Worm (Caenorhabditis elegans) whole organism, L4 larva: ENCODE data around the gene clec-140.

Source experiments
- F10B5.3 ChIP-seq: sonication (generic microtip); optimal IDR thresholded peaks from 2 replicates; lab custom pipeline; 2016; ENCODE audit warnings: mild to moderate bottlenecking, missing genetic modification characterization, missing compliant biosample characterization
- F26F4.8 ChIP-seq: fragments of 200-800 bp; sonication (Bioruptor generic); conservative IDR thresholded peaks from 2 replicates; pipeline ENCODE4 v1.3.6; 2022; ENCODE audit warnings: missing genetic modification characterization, missing compliant biosample characterization
- F37D6.2 ChIP-seq: sonication (generic microtip); optimal IDR thresholded peaks from 2 replicates; lab custom pipeline; 2016; ENCODE audit warnings: mild to moderate bottlenecking, missing genetic modification characterization, missing compliant biosample characterization
- F44E2.7 ChIP-seq: fragments of 200-800 bp; sonication (Bioruptor generic); IDR thresholded peaks from 2 replicates; pipeline ENCODE4 v2.1.2; 2022; ENCODE audit warnings: missing genetic modification characterization, missing compliant biosample characterization
- R02D3.7 ChIP-seq: fragments of 150-350 bp; sonication (generic microtip); optimal IDR thresholded peaks from 3 replicates; lab custom pipeline; 2014; ENCODE audit warnings: missing biosample characterization, missing genetic modification characterization
- T26A8.4 ChIP-seq: fragments of 200-800 bp; sonication (Bioruptor generic); IDR thresholded peaks from 2 replicates; pipeline ENCODE4 v1.3.6; 2022; ENCODE audit warnings: missing genetic modification characterization, missing compliant biosample characterization
- Y48G9A.11 ChIP-seq: fragments of 200-800 bp; sonication (Bioruptor generic); IDR thresholded peaks from 2 replicates; pipeline ENCODE4 v1.3.6; 2022; ENCODE audit warnings: missing genetic modification reagents, missing genetic modification characterization, missing compliant biosample characterization
- Y5F2A.4 ChIP-seq: fragments of 200-800 bp; sonication (Bioruptor generic); optimal IDR thresholded peaks from 2 replicates; lab custom pipeline; 2018; ENCODE audit warnings: mild to moderate bottlenecking, missing genetic modification characterization, missing compliant biosample characterization
- ZK546.5 ChIP-seq, 2 experiments: sonication (generic microtip); optimal IDR thresholded peaks; 2 replicates each; lab custom pipeline; 2017; ENCODE audit warnings: missing biosample characterization in 2 of 2, missing genetic modification characterization in 2 of 2
- ama-1 ChIP-seq: fragments of 150-350 bp; optimal IDR thresholded peaks from 2 replicates; lab custom pipeline; 2014; ENCODE audit warnings: inconsistent platforms, mixed read lengths
- arid-1 ChIP-seq: fragments of 200-800 bp; sonication (Bioruptor generic); conservative IDR thresholded peaks from 2 replicates; pipeline ENCODE4 v1.3.6; 2022; ENCODE audit warnings: missing genetic modification reagents, missing genetic modification characterization, missing compliant biosample characterization
- ceh-82 ChIP-seq: sonication (generic microtip); optimal IDR thresholded peaks from 2 replicates; lab custom pipeline; 2017; ENCODE audit warnings: missing biosample characterization, missing genetic modification characterization
- dmd-8 ChIP-seq: fragments of 200-800 bp; sonication (Bioruptor generic); IDR thresholded peaks from 2 replicates; pipeline ENCODE4 v1.3.6; 2022; ENCODE audit warnings: missing genetic modification characterization, missing compliant biosample characterization
- dve-1 ChIP-seq: sonication (generic microtip); optimal IDR thresholded peaks from 2 replicates; lab custom pipeline; 2017; ENCODE audit warnings: antibody characterized with exemption, mild to moderate bottlenecking, missing genetic modification characterization, missing compliant biosample characterization; ENCODE audit not compliant: insufficient read depth
- egl-43 ChIP-seq: fragments of 200-800 bp; sonication (Bioruptor generic); IDR thresholded peaks from 2 replicates; pipeline ENCODE4 v1.3.6; 2022; ENCODE audit warnings: missing genetic modification reagents, missing genetic modification characterization, missing compliant biosample characterization
- fkh-10 ChIP-seq: fragments of 150-350 bp; optimal IDR thresholded peaks from 2 replicates; lab custom pipeline; 2014; ENCODE audit warnings: missing biosample characterization, missing genetic modification reagents, missing genetic modification characterization
- hlh-11 ChIP-seq: fragments of 200-800 bp; sonication (Bioruptor generic); optimal IDR thresholded peaks from 2 replicates; lab custom pipeline; 2018; ENCODE audit warnings: mild to moderate bottlenecking, missing genetic modification characterization, missing compliant biosample characterization
- hlh-30 ChIP-seq: sonication (generic microtip); optimal IDR thresholded peaks from 2 replicates; lab custom pipeline; 2017; ENCODE audit warnings: antibody characterized with exemption, mild to moderate bottlenecking, missing genetic modification characterization, missing compliant biosample characterization; ENCODE audit not compliant: insufficient read depth
- lim-7 ChIP-seq: fragments of 200-800 bp; sonication (Bioruptor generic); IDR thresholded peaks from 2 replicates; pipeline ENCODE4 v1.3.6; 2022; ENCODE audit warnings: missing genetic modification characterization, missing compliant biosample characterization
- lin-29 ChIP-seq: fragments of 200-800 bp; sonication (Bioruptor generic); IDR thresholded peaks from 2 replicates; pipeline ENCODE4 v1.3.6; 2022; ENCODE audit warnings: missing genetic modification reagents, missing genetic modification characterization, missing compliant biosample characterization
- lin-38 ChIP-seq: fragments of 200-800 bp; sonication (Bioruptor generic); IDR thresholded peaks from 2 replicates; pipeline ENCODE4 v1.3.6; 2022; ENCODE audit warnings: missing genetic modification reagents, missing genetic modification characterization, missing compliant biosample characterization
- lin-39 ChIP-seq: fragments of 150-350 bp; optimal IDR thresholded peaks from 2 replicates; lab custom pipeline; 2014; ENCODE audit warnings: missing biosample characterization, missing genetic modification reagents, missing genetic modification characterization
- lir-3 ChIP-seq: sonication (generic microtip); optimal IDR thresholded peaks from 2 replicates; lab custom pipeline; 2016; ENCODE audit warnings: mild to moderate bottlenecking, missing genetic modification characterization, missing compliant biosample characterization
- lsy-2 ChIP-seq, 2 experiments: fragments of 150-350 bp in 1 of 2; sonication (generic microtip) in 1 of 2; optimal IDR thresholded peaks; 2 replicates each; lab custom pipeline; 2014 to 2017; ENCODE audit warnings: missing biosample characterization in 2 of 2, missing genetic modification characterization in 2 of 2
- madf-5 ChIP-seq, 2 experiments: fragments of 200-800 bp; sonication (Bioruptor generic); IDR thresholded peaks; 2 replicates each; pipeline ENCODE4 v1.3.6; 2022; ENCODE audit warnings: missing compliant biosample characterization in 2 of 2, missing genetic modification characterization in 2 of 2
- mdl-1 ChIP-seq, 2 experiments: fragments of 150-350 bp in 1 of 2; sonication (generic microtip) in 1 of 2; optimal IDR thresholded peaks; 2 replicates each; lab custom pipeline; 2014 to 2017; ENCODE audit warnings: missing biosample characterization in 2 of 2, missing genetic modification characterization in 2 of 2
- mdt-29 ChIP-seq: fragments of 200-800 bp; sonication (Bioruptor generic); IDR thresholded peaks from 2 replicates; pipeline ENCODE4 v1.3.6; 2022; ENCODE audit warnings: missing genetic modification reagents, missing genetic modification characterization, missing compliant biosample characterization
- mep-1 ChIP-seq: fragments of 150-350 bp; sonication (generic microtip); optimal IDR thresholded peaks from 3 replicates; lab custom pipeline; 2014; ENCODE audit warnings: missing biosample characterization, missing genetic modification characterization
- nhr-10 ChIP-seq: fragments of 150-350 bp; optimal IDR thresholded peaks from 2 replicates; lab custom pipeline; 2014; ENCODE audit warnings: missing biosample characterization, missing genetic modification characterization
- nhr-102 ChIP-seq: sonication (generic microtip); optimal IDR thresholded peaks from 2 replicates; lab custom pipeline; 2016; ENCODE audit warnings: mild to moderate bottlenecking, missing genetic modification characterization, moderate library complexity, missing compliant biosample characterization
- nhr-111 ChIP-seq: fragments of 200-800 bp; sonication (Bioruptor generic); optimal IDR thresholded peaks from 2 replicates; lab custom pipeline; 2018; ENCODE audit warnings: mild to moderate bottlenecking, missing genetic modification characterization, missing compliant biosample characterization
- nhr-28 ChIP-seq: fragments of 150-350 bp; optimal IDR thresholded peaks from 2 replicates; lab custom pipeline; 2014; ENCODE audit warnings: missing biosample characterization, missing genetic modification characterization
- nhr-42 ChIP-seq: fragments of 200-800 bp; sonication (Bioruptor generic); IDR thresholded peaks from 2 replicates; pipeline ENCODE4 v1.3.6; 2022; ENCODE audit warnings: missing genetic modification characterization, missing compliant biosample characterization
- nhr-48 ChIP-seq: sonication (generic microtip); optimal IDR thresholded peaks from 2 replicates; lab custom pipeline; 2016; ENCODE audit warnings: mild to moderate bottlenecking, missing genetic modification characterization, missing compliant biosample characterization
- nhr-77 ChIP-seq: fragments of 150-350 bp; optimal IDR thresholded peaks from 2 replicates; lab custom pipeline; 2014; ENCODE audit warnings: missing biosample characterization, missing genetic modification characterization
- php-3 ChIP-seq: fragments of 200-800 bp; sonication (Bioruptor generic); IDR thresholded peaks from 2 replicates; pipeline ENCODE4 v1.3.6; 2022; ENCODE audit warnings: missing genetic modification reagents, missing genetic modification characterization, missing compliant biosample characterization
- pqm-1 ChIP-seq: sonication (generic microtip); optimal IDR thresholded peaks from 2 replicates; lab custom pipeline; 2017; ENCODE audit warnings: missing biosample characterization, missing genetic modification characterization
- rbr-2 ChIP-seq: sonication (generic microtip); optimal IDR thresholded peaks from 2 replicates; lab custom pipeline; 2016; ENCODE audit warnings: missing genotype, missing genetic modification characterization, missing compliant biosample characterization
- saeg-2 ChIP-seq: fragments of 200-800 bp; sonication (Bioruptor generic); IDR thresholded peaks from 2 replicates; pipeline ENCODE4 v1.3.6; 2022; ENCODE audit warnings: missing genetic modification reagents, missing genetic modification characterization, missing compliant biosample characterization
- set-16 ChIP-seq: fragments of 200-800 bp; sonication (Bioruptor generic); IDR thresholded peaks from 2 replicates; pipeline ENCODE4 v1.3.6; 2022; ENCODE audit warnings: missing genetic modification reagents, missing genetic modification characterization, missing compliant biosample characterization
- skn-1 ChIP-seq: fragments of 150-350 bp; optimal IDR thresholded peaks from 2 replicates; lab custom pipeline; 2014; ENCODE audit warnings: missing biosample characterization, missing genetic modification characterization
- snpc-1.2 ChIP-seq: fragments of 200-800 bp; sonication (Bioruptor generic); IDR thresholded peaks from 2 replicates; pipeline ENCODE4 v1.3.6; 2022; ENCODE audit warnings: missing genetic modification reagents, missing genetic modification characterization, missing compliant biosample characterization
- spr-1 ChIP-seq: sonication (generic microtip); optimal IDR thresholded peaks from 2 replicates; lab custom pipeline; 2016; ENCODE audit warnings: mild to moderate bottlenecking, missing genetic modification characterization, missing compliant biosample characterization
- spr-3 ChIP-seq: fragments of 200-800 bp; sonication (Bioruptor generic); optimal IDR thresholded peaks from 2 replicates; lab custom pipeline; 2018; ENCODE audit warnings: mild to moderate bottlenecking, missing genetic modification characterization, missing compliant biosample characterization
- tra-1 ChIP-seq: fragments of 200-800 bp; sonication (Bioruptor generic); IDR thresholded peaks from 2 replicates; pipeline ENCODE4 v1.3.6; 2022; ENCODE audit warnings: missing genetic modification reagents, missing genetic modification characterization, missing compliant biosample characterization
- unc-130 ChIP-seq: sonication (generic microtip); optimal IDR thresholded peaks from 2 replicates; lab custom pipeline; 2016; ENCODE audit warnings: missing genetic modification reagents, missing genetic modification characterization, missing compliant biosample characterization
- unc-62 ChIP-seq, 3 experiments: fragments of 150-350 bp in 1 of 3; sonication (generic microtip); optimal IDR thresholded peaks in 2 of 3; peaks in 1 of 3; 1 replicate in 1 of 3; 2 replicates in 2 of 3; lab custom pipeline; 2014 to 2017; ENCODE audit warnings: missing biosample characterization in 3 of 3, missing genetic modification characterization in 3 of 3, missing genetic modification reagents in 3 of 3, missing genotype in 1 of 3
- zip-11 ChIP-seq: fragments of 200-800 bp; sonication (Bioruptor generic); IDR thresholded peaks from 2 replicates; pipeline ENCODE4 v1.3.6; 2022; ENCODE audit warnings: missing genetic modification characterization, missing compliant biosample characterization
- ztf-11 ChIP-seq: fragments of 150-350 bp; optimal IDR thresholded peaks from 2 replicates; lab custom pipeline; 2014; ENCODE audit warnings: missing biosample characterization, missing genetic modification characterization

Gene clec-140

ce11 chrII:4706359-4706871 lies 33.6 kb downstream of the clec-140 start, which contains the start of the genes F10G7.9 and tsn-1 (continued):
- TF ChIP-seq hlh-11 (tag; lab: Kevin White, UChicago) = peak; percentile 64
- TF ChIP-seq set-16 (GFP tag; lab: Robert Waterston, UW) = no peak
- TF ChIP-seq F37D6.2 (tag; lab: Kevin White, UChicago) = no peak
- no peak for TF ChIP-seq mdt-29 (GFP tag; lab: Robert Waterston, UW)
- peak; percentile 63 for TF ChIP-seq mep-1 (tag; lab: Kevin White, UChicago)
- TF ChIP-seq arid-1 (GFP tag; lab: Robert Waterston, UW) = no peak
- no peak for TF ChIP-seq nhr-48 (tag; lab: Kevin White, UChicago)
- TF ChIP-seq php-3 (GFP tag; lab: Robert Waterston, UW) = no peak
- peak in 1 of 2 experiments; percentile 24 for TF ChIP-seq mdl-1 (tag; optimal IDR thresholded peaks at IDR 0.05; lab: Kevin White, UChicago)
- TF ChIP-seq lir-3 = no peak
- no peak for TF ChIP-seq R02D3.7 (tag; lab: Kevin White, UChicago)
- no peak for TF ChIP-seq saeg-2 (GFP tag; lab: Robert Waterston, UW)
- TF ChIP-seq madf-5 (GFP tag; IDR thresholded peaks at IDR 0.05; lab: Robert Waterston, UW) = no peak
- no peak for TF ChIP-seq lin-39 (tag; lab: Kevin White, UChicago)
- no peak for TF ChIP-seq tra-1 (GFP tag; lab: Robert Waterston, UW)
- TF ChIP-seq Y5F2A.4 = no peak
- no peak for TF ChIP-seq zip-11 (GFP tag; lab: Robert Waterston, UW)
- no peak for TF ChIP-seq lin-29
- TF ChIP-seq T26A8.4 (GFP tag; lab: Robert Waterston, UW) = peak; percentile 58; the same call in 1 of the 2 replicates
- peak; percentile 0 for TF ChIP-seq rbr-2 (tag; lab: Kevin White, UChicago)

ce11 chrII:4710120-4710519 lies 37.3 kb downstream of the clec-140 start, which contains the start of gene tag-151:
tag-151 (plus strand) TSS chrII:4710277.
- TF ChIP-seq skn-1 (no peak), lir-3 (no peak), Y48G9A.11 (peak; percentile 24; the same call in 1 of the 2 replicates), zip-11 (GFP tag; lab: Robert Waterston, UW) (no peak), nhr-111 (GFP tag; lab: Kevin White, UChicago) (no peak), F44E2.7 (GFP tag; lab: Robert Waterston, UW) (no peak), ama-1 (lab: Kevin White, UChicago) (no peak), F26F4.8 (GFP tag; lab: Robert Waterston, UW) (no peak), snpc-1.2 (GFP tag; lab: Robert Waterston, UW) (no peak), F10B5.3 (tag; lab: Kevin White, UChicago) (peak; percentile 54), nhr-102 (tag; lab: Kevin White, UChicago) (peak; percentile 77), ztf-11 (tag; lab: Kevin White, UChicago) (no peak), lsy-2 (tag; optimal IDR thresholded peaks at IDR 0.05; lab: Kevin White, UChicago) (peak in 1 of 2 experiments; percentile 41), unc-62 (GFP tag; optimal IDR thresholded peaks at IDR 0.05 in 1 of 2; lab: Kevin White, UChicago) (no peak), unc-62 (tag; optimal IDR thresholded peaks at IDR 0.05; lab: Kevin White, UChicago) (no peak), unc-130 (GFP tag; lab: Kevin White, UChicago) (no peak), egl-43 (no peak), nhr-10 (no peak), nhr-28 (tag; lab: Kevin White, UChicago) (no peak), mep-1 (tag; lab: Kevin White, UChicago) (no peak), saeg-2 (GFP tag; lab: Robert Waterston, UW) (0 out of 2 replicates have a peak, but pooled peaks have one; percentile 25), spr-3 (GFP tag; lab: Kevin White, UChicago) (peak; percentile 58), nhr-77 (tag; lab: Kevin White, UChicago) (no peak), ZK546.5 (tag; optimal IDR thresholded peaks at IDR 0.05; lab: Kevin White, UChicago) (no peak), pqm-1 (tag; lab: Kevin White, UChicago) (no peak), hlh-30 (no peak), lim-7 (GFP tag; lab: Robert Waterston, UW) (0 out of 2 replicates have a peak, but pooled peaks have one; percentile 22), arid-1 (GFP tag; lab: Robert Waterston, UW) (peak; percentile 56; the same call in 1 of the 2 replicates), dve-1 (tag; lab: Kevin White, UChicago) (peak; percentile 3), fkh-10 (GFP tag; lab: Kevin White, UChicago) (no peak), spr-1 (tag; lab: Kevin White, UChicago) (peak; percentile 36), nhr-42 (GFP tag; lab: Robert Waterston, UW) (no peak), lin-38 (GFP tag; lab: Robert Waterston, UW) (peak; percentile 65), ceh-82 (tag; lab: Kevin White, UChicago) (no peak), dmd-8 (GFP tag; lab: Robert Waterston, UW) (no peak), nhr-48 (tag; lab: Kevin White, UChicago) (peak; percentile 16)
